Fruit fly (Drosophila melanogaster) whole organism, larva: ENCODE results near the gene Kr-h1.

ENCODE experiments used
- noc ChIP-seq: fragments of 200-800 bp; sonication (Bioruptor generic); optimal IDR thresholded peaks from 3 replicates; lab custom pipeline; 2019; ENCODE audit warnings: missing biosample characterization, mild to moderate bottlenecking, missing genetic modification characterization, moderate library complexity

The Kr-h1 gene

DNA sequence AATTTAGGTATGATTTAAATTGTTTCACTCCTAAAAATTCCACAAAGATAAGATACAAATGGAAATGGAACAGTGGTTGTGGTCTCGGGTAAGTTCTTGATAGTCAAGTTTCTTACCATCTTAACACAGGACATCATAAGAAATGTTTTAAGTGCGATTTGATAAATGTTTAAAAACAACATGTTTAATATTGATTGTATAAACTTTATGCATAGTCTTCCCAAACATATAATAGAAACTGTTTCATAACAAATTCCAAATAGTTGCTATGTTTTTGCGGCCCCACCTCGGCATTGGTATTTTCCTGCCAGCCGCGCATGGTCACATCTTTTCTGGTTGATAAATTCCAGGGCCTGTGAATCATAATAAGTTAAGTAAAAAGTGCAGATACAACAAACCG lies 42.4 kb downstream of the Kr-h1 start, which contains the start of gene Arpc4:
Arpc4 (plus strand) TSS at position 318 of the 400 bp plus-strand sequence.
- no peak for TF ChIP-seq noc (tag; lab: Kevin White, UChicago)

- no peak for TF ChIP-seq noc (tag; lab: Kevin White, UChicago)
Observed at dm6 chr2L:6127478-6127877, 45.1 kb downstream of the Kr-h1 start, which contains the start of gene WDR79. WDR79 (minus strand) TSS chr2L:6127775.

DNA sequence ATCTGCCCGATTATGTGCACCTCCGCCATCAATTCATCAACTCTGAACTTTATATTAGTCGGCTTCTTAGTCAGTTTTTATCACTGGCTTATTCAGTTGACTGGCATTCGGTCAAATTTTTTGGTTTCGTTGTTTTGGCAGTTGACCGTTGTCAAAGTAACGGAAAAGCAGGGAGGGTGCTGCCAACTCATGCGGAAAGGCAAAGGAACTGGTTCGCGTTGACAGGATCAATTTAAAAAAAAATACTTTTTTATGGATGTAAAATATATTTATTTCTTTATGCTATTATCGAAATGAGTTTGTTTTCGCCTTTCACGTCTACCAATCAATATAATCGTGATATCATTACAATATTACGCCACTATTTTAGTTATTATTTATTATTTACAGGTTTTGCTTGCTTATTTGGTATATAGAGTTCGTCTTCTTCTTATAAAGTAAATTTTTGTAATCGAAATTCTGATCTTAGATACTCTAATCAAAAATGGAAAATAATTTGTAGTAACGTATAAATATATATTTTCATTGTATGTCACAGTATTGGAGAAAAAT lies 48.2 kb downstream of the Kr-h1 start, which contains the start of the genes B9d2, tctn and CG9222:
B9d2 (minus strand) TSS at position 130 of the 552 bp plus-strand sequence.
tctn (minus strand) TSS at position 130 of the 552 bp plus-strand sequence.
CG9222 (plus strand) TSS at position 502 of the 552 bp plus-strand sequence.
- no peak for TF ChIP-seq noc (tag; lab: Kevin White, UChicago)

DNA sequence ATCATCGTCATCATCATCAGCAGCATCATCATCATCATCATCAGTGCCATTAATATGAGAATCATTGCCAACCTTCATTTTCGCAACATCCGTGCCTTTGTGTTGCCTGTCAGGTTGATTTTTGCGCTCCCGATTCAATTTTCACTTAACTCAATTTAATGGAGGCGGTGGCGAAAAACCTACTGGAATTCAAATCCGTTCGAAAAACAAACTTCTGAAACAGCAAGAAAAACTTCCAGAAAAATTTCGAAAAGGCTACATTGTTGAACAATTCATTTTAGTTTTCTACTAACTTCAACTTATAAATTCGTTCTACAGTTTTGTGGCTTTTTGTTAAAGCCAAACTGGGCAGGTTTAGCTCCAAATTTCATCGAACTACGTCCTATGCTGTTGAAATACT lies 56.7 kb downstream of the Kr-h1 start, which contains the start of gene CG13991:
CG13991 (plus strand) TSS at position 301 of the 400 bp plus-strand sequence.
- TF ChIP-seq noc (tag; lab: Kevin White, UChicago) = no peak
